Worm (Caenorhabditis elegans) whole organism, early embryonic: ENCODE measurements around the gene mrps-22.

Experiments
- F13C5.2 ChIP-seq: sonication (generic microtip); optimal IDR thresholded peaks from 2 replicates; lab custom pipeline; 2017; ENCODE audit warnings: mild to moderate bottlenecking, missing genetic modification characterization, inconsistent platforms, missing compliant biosample characterization
- ceh-36 ChIP-seq: sonication (generic microtip); optimal IDR thresholded peaks from 2 replicates; lab custom pipeline; 2016; ENCODE audit warnings: missing genetic modification characterization, inconsistent platforms, missing compliant biosample characterization
- hmbx-1 ChIP-seq: sonication (generic microtip); optimal IDR thresholded peaks from 2 replicates; lab custom pipeline; 2016; ENCODE audit warnings: mild to moderate bottlenecking, missing genetic modification characterization, missing compliant biosample characterization

ce11 chrII:10542654-10543456, 39.6 kb upstream of the mrps-22 start:
- no peak for TF ChIP-seq hmbx-1 (tag; lab: Kevin White, UChicago)
- no peak for TF ChIP-seq F13C5.2 (tag; lab: Kevin White, UChicago)
- TF ChIP-seq ceh-36 = no peak
